Worm (Caenorhabditis elegans): ENCODE results near the gene perm-4.

DNA sequence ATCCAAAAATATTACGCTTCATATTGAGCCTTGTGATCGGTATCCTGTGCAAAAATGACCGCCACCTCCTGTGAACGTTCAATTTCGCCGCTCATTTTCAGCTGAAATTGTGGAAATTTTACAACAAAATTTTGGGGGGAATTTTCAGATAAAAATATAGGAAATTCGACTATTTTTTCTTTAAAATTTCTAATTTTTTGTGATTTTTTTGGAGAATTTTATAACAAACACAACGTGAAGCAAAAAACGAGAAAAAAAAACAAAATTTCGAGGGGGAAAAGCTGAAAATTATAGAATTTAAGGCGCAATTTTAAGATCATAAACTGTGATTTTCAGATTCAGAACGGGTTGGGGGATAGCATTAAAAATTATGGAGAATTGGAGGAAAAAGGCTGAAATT is 38.0 kb downstream of the perm-4 start, which contains the start of gene csn-4:
- TF ChIP-seq let-607 (tag; optimal IDR thresholded peaks at IDR 0.05) (no peak), nhr-90 (tag; optimal IDR thresholded peaks at IDR 0.05) (no peak)

All from whole organism, young adult.